Worm (Caenorhabditis elegans) whole organism, L2 larva: ENCODE measurements around the gene gpd-4.

Experiments used
- F13H6.1 ChIP-seq: sonication (generic microtip); optimal IDR thresholded peaks from 2 replicates; lab custom pipeline; 2016; ENCODE audit warnings: missing genetic modification characterization, missing compliant biosample characterization
- R02D3.7 ChIP-seq: fragments of 150-350 bp; optimal IDR thresholded peaks from 2 replicates; lab custom pipeline; 2014; ENCODE audit warnings: missing biosample characterization, missing genetic modification characterization
- Y55F3AM.14 ChIP-seq: fragments of 200-800 bp; sonication (Bioruptor generic); optimal IDR thresholded peaks from 2 replicates; lab custom pipeline; 2018; ENCODE audit warnings: mild to moderate bottlenecking, missing genetic modification characterization, missing compliant biosample characterization
- ZK546.5 ChIP-seq: sonication (generic microtip); optimal IDR thresholded peaks from 2 replicates; lab custom pipeline; 2017; ENCODE audit warnings: missing biosample characterization, missing genetic modification characterization
- alr-1 ChIP-seq: fragments of 150-350 bp; optimal IDR thresholded peaks from 2 replicates; lab custom pipeline; 2014; ENCODE audit warnings: missing biosample characterization, missing genetic modification characterization
- aly-2 ChIP-seq: fragments of 150-350 bp; optimal IDR thresholded peaks from 2 replicates; lab custom pipeline; 2014; ENCODE audit warnings: missing biosample characterization, missing genetic modification characterization
- ceh-16 ChIP-seq: fragments of 150-350 bp; optimal IDR thresholded peaks from 2 replicates; lab custom pipeline; 2014; ENCODE audit warnings: missing biosample characterization, missing genetic modification characterization
- ceh-82 ChIP-seq: fragments of 150-350 bp; optimal IDR thresholded peaks from 2 replicates; lab custom pipeline; 2014; ENCODE audit warnings: missing biosample characterization, missing genetic modification characterization
- crh-2 ChIP-seq: sonication (generic microtip); optimal IDR thresholded peaks from 2 replicates; lab custom pipeline; 2017; ENCODE audit warnings: missing biosample characterization, missing genetic modification characterization
- dmd-4 ChIP-seq: sonication (generic microtip); optimal IDR thresholded peaks from 2 replicates; lab custom pipeline; 2017; ENCODE audit warnings: missing biosample characterization, missing genetic modification characterization
- egl-27 ChIP-seq: sonication (generic microtip); optimal IDR thresholded peaks from 3 replicates; lab custom pipeline; 2017; ENCODE audit warnings: missing biosample characterization, missing genetic modification reagents, missing genetic modification characterization
- elt-1 ChIP-seq: fragments of 150-350 bp; optimal IDR thresholded peaks from 2 replicates; lab custom pipeline; 2014; ENCODE audit warnings: missing biosample characterization, missing genetic modification characterization
- gmeb-1 ChIP-seq: fragments of 150-350 bp; optimal IDR thresholded peaks from 2 replicates; lab custom pipeline; 2014; ENCODE audit warnings: missing biosample characterization, missing genetic modification characterization
- lin-11 ChIP-seq: fragments of 150-350 bp; sonication (generic microtip); optimal IDR thresholded peaks from 2 replicates; lab custom pipeline; 2014; ENCODE audit warnings: missing biosample characterization, missing genetic modification characterization, inconsistent platforms, mixed read lengths
- lin-13 ChIP-seq: fragments of 150-350 bp; optimal IDR thresholded peaks from 2 replicates; lab custom pipeline; 2014; ENCODE audit warnings: missing biosample characterization, missing genetic modification reagents, missing genetic modification characterization
- lin-39 ChIP-seq: fragments of 150-350 bp; optimal IDR thresholded peaks from 2 replicates; lab custom pipeline; 2014; ENCODE audit warnings: missing biosample characterization, missing genetic modification reagents, missing genetic modification characterization
- nhr-12 ChIP-seq: fragments of 150-350 bp; optimal IDR thresholded peaks from 2 replicates; lab custom pipeline; 2014; ENCODE audit warnings: missing biosample characterization, missing genetic modification characterization
- nhr-129 ChIP-seq: fragments of 150-350 bp; optimal IDR thresholded peaks from 2 replicates; lab custom pipeline; 2014; ENCODE audit warnings: missing biosample characterization, missing genetic modification characterization
- nhr-237 ChIP-seq: fragments of 150-350 bp; optimal IDR thresholded peaks from 2 replicates; lab custom pipeline; 2014; ENCODE audit warnings: missing biosample characterization, missing genetic modification characterization
- nhr-25 ChIP-seq: fragments of 150-350 bp; sonication (generic microtip); optimal IDR thresholded peaks from 3 replicates; lab custom pipeline; 2014; ENCODE audit warnings: missing biosample characterization, missing genetic modification characterization
- nhr-6 ChIP-seq: fragments of 150-350 bp; optimal IDR thresholded peaks from 2 replicates; lab custom pipeline; 2014; ENCODE audit warnings: missing biosample characterization, missing genetic modification characterization
- nhr-77 ChIP-seq: fragments of 150-350 bp; optimal IDR thresholded peaks from 2 replicates; lab custom pipeline; 2014; ENCODE audit warnings: missing biosample characterization, missing genetic modification characterization
- sem-4 ChIP-seq: fragments of 150-350 bp; optimal IDR thresholded peaks from 2 replicates; lab custom pipeline; 2014; ENCODE audit warnings: missing biosample characterization, missing genetic modification reagents, missing genetic modification characterization
- skn-1 ChIP-seq: sonication (generic microtip); optimal IDR thresholded peaks from 2 replicates; lab custom pipeline; 2017; ENCODE audit warnings: missing biosample characterization, missing genetic modification characterization
- sma-3 ChIP-seq: sonication (generic microtip); optimal IDR thresholded peaks from 2 replicates; lab custom pipeline; 2016; ENCODE audit warnings: missing genetic modification reagents, missing genetic modification characterization, missing compliant biosample characterization
- sma-9 ChIP-seq, 2 experiments: fragments of 150-350 bp in 1 of 2; sonication (generic microtip) in 1 of 2; optimal IDR thresholded peaks; 2 replicates each; lab custom pipeline; 2014 to 2016; ENCODE audit warnings: missing genetic modification characterization in 2 of 2, mild to moderate bottlenecking in 1 of 2, missing biosample characterization in 1 of 2, missing compliant biosample characterization in 1 of 2, missing genetic modification reagents in 1 of 2, moderate library complexity in 1 of 2
- snpc-4 ChIP-seq: fragments of 150-350 bp; optimal IDR thresholded peaks from 2 replicates; lab custom pipeline; 2014; ENCODE audit warnings: missing biosample characterization, missing genetic modification characterization
- unc-62 ChIP-seq: fragments of 150-350 bp; optimal IDR thresholded peaks from 2 replicates; lab custom pipeline; 2014; ENCODE audit warnings: missing biosample characterization, missing genetic modification reagents, missing genetic modification characterization
- ztf-1 ChIP-seq: fragments of 200-800 bp; sonication (Bioruptor generic); conservative IDR thresholded peaks from 2 replicates; pipeline ENCODE4 v1.3.6; 2022; ENCODE audit warnings: missing genetic modification characterization, missing compliant biosample characterization
- ztf-11 ChIP-seq: sonication (generic microtip); optimal IDR thresholded peaks from 2 replicates; lab custom pipeline; 2017; ENCODE audit warnings: missing biosample characterization, missing genetic modification characterization

The gpd-4 gene

DNA sequence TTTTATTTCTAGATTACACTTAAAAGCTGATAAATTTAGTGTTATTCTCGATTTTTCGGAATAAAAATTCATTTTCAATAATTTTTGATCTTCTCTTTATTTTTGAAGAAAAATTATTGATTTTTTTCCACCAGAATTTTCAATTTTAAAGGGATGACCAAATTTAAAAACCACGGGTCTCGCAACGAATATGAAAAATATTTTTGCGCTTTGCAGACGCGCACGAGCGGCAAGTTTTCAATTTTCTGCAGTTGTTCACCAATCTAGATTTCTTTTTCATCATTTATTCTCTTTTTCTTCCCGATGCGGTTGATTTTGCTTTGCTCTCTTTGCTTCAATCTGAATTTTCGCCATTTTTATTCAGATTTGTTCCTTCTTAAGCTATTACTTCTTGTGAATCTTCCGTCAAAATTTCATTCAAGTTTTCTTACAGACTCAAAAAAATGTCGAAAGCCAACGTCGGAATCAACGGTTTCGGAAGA, at the start of gene gpd-4:
Gene gpd-4, plus strand, starts transcription at position 432 of the 482 bp plus-strand sequence.
- no peak for TF ChIP-seq nhr-6 (tag; lab: Kevin White, UChicago)
- TF ChIP-seq unc-62 (GFP tag; lab: Kevin White, UChicago) = no peak
- no peak for TF ChIP-seq nhr-237 (tag; lab: Kevin White, UChicago)

DNA sequence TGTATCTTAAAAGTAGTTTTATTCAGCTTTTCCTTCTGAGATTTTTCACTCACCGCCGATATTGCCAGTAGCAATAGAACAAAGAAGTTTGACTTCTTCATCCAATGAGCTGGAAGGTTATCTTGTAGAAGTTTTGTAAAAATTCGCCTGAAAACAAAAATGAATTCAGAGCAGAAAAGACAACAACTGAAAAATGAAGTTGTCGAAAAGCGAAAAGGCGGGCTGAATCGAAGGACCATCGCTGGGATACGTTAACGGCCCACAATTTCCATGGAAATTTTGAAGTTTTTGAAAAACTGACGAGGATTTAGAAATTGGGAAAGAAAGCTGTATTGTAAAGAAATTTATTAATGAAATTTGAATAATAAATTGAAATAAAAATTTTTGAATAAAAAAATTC, 49.3 kb upstream of the gpd-4 start, which contains the start of gene lov-1:
Gene lov-1, minus strand, starts transcription at position 101 of the 400 bp plus-strand sequence.
- TF ChIP-seq dmd-4 (tag; lab: Kevin White, UChicago) (no peak), skn-1 (tag; lab: Kevin White, UChicago) (no peak), egl-27 (tag; lab: Kevin White, UChicago) (no peak), ceh-82 (no peak), ceh-16 (tag; lab: Kevin White, UChicago) (no peak), nhr-12 (tag; lab: Kevin White, UChicago) (no peak), ZK546.5 (tag; lab: Kevin White, UChicago) (no peak), sma-9 (GFP tag; optimal IDR thresholded peaks at IDR 0.05; lab: Kevin White, UChicago) (no peak), sma-9 (tag; optimal IDR thresholded peaks at IDR 0.05; lab: Kevin White, UChicago) (no peak), lin-39 (no peak), nhr-25 (tag; lab: Kevin White, UChicago) (no peak), nhr-6 (tag; lab: Kevin White, UChicago) (no peak), elt-1 (tag; lab: Kevin White, UChicago) (no peak), lin-11 (tag; lab: Kevin White, UChicago) (no peak), lin-13 (no peak)

DNA sequence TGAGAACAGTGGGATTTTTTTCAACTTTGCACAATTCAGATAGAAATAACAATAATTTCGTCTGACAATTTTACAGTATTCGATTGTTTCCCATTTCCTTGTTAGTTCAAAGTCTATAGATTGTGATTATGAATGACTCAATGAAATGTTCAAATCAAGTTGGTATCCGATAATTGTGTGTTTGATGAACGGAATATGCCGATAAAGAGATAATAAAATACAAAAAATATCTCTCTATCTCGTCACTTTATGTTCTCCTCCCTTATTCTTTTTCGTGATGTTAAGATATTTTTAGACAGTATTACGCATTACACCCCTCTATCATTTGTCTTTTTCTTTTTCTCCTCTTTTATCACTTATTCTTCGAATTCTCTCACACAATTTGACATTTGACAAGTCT, 48.6 kb upstream of the gpd-4 start, which contains the start of gene F27E5.7:
Gene F27E5.7, plus strand, starts transcription at position 301 of the 400 bp plus-strand sequence.
- TF ChIP-seq nhr-237 (tag; lab: Kevin White, UChicago) = no peak
- no peak for TF ChIP-seq Y55F3AM.14

DNA sequence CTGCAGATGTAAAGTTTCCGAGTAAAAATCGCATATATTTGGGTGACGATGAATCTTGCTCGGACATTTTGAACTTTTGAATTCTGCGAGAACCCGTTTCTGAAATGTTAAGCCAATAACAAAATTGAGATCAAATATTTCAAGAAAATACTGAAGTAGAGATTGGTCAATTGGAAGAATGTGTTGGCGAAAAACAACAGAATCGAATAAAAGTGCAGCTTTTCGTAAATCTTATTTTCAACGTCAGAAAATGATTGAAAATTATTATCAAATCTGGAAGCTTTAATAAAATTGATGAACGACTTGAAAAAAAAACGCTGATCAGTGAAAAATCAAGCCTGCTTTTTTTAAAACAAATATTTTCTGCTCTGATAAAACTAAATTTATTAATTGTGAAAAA, 43.7 kb upstream of the gpd-4 start, which contains the start of gene F27E5.8:
Gene F27E5.8, minus strand, starts transcription at position 101 of the 400 bp plus-strand sequence.
- no peak for TF ChIP-seq sem-4 (tag; lab: Kevin White, UChicago)
- no peak for TF ChIP-seq gmeb-1 (tag; lab: Kevin White, UChicago)
- TF ChIP-seq nhr-129 (tag; lab: Kevin White, UChicago) = no peak
- TF ChIP-seq ZK546.5 (tag; lab: Kevin White, UChicago) = no peak
- TF ChIP-seq ztf-11 (tag; lab: Kevin White, UChicago) = no peak
- no peak for TF ChIP-seq F13H6.1 (tag; lab: Kevin White, UChicago)
- TF ChIP-seq aly-2 (tag; lab: Kevin White, UChicago) = no peak
- TF ChIP-seq egl-27 (tag; lab: Kevin White, UChicago) = no peak
- TF ChIP-seq R02D3.7 (tag; lab: Kevin White, UChicago) = no peak
- TF ChIP-seq crh-2 (tag; lab: Kevin White, UChicago) = no peak
- TF ChIP-seq sma-3 = no peak
- no peak for TF ChIP-seq alr-1 (tag; lab: Kevin White, UChicago)
- no peak for TF ChIP-seq dmd-4 (tag; lab: Kevin White, UChicago)
- TF ChIP-seq nhr-77 = no peak
- TF ChIP-seq ztf-1 = no peak
- TF ChIP-seq snpc-4 (tag; lab: Kevin White, UChicago) = no peak
- TF ChIP-seq nhr-25 (tag; lab: Kevin White, UChicago) = no peak
- TF ChIP-seq, all 48 proteins: peak for 0

DNA sequence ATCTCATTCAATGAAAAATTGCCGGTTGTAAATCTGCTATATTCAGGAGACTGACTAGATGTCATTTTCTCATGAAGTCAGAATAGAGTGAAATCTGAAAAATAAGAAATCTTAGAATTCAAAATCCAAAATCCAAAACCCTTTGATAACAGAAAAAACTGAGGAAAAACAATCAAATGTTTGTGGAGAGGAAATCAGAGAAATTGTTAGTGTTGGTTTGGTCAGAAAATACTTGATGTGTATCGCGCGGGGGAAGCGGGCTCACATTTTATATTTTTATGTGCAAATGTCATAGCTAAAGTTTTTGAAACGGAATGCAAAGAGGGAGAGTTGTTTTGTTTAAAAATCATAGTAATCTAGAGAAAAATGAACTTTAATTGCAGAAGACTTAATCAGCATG, 39.3 kb upstream of the gpd-4 start, which contains the start of gene F27E5.5:
Gene F27E5.5, minus strand, starts transcription at position 101 of the 400 bp plus-strand sequence.
- TF ChIP-seq ztf-11 (tag; lab: Kevin White, UChicago) (no peak), skn-1 (tag; lab: Kevin White, UChicago) (no peak)

DNA sequence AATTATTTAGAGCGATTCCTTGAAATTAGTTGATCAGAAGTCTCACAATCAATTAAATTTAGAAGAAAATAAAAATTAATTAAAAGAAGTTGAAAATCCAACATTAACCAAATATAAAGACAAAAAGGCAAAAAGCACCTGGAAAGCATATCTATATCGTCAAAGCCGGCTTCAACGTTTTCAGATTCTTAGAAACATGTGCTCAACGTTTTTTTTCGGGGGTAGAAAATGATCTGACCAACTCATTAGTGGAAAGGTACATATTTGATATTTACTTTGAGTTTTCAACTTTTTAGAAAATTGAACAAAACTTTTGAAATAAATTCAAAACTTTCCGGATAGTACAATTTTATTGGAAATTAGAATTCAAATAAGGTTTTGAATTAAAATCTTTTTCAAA, 38.2 kb upstream of the gpd-4 start:
- TF ChIP-seq Y55F3AM.14 = no peak
- TF ChIP-seq, all 48 proteins: peak for 0
